Fruit fly (Drosophila melanogaster): ENCODE results near the gene sas.

sas gene

dm6 chr3R:7130827-7131226 is 31.8 kb upstream of the sas start (continued):
- TF ChIP-seq crp (GFP tag; optimal IDR thresholded peaks at IDR 0.05) (no peak), maf-S (GFP tag; optimal IDR thresholded peaks at IDR 0.05) (no peak), hkb (optimal IDR thresholded peaks at IDR 0.05) (no peak), hkb (GFP tag; IDR thresholded peaks at IDR 0.05) (0 out of 2 replicates have a peak, but pooled peaks have one; percentile 39), ato (GFP tag; IDR thresholded peaks at IDR 0.05; ENCODE audit: partially characterized antibody) (peak; percentile 93), vnd (GFP tag; IDR thresholded peaks at IDR 0.05; ENCODE audit: partially characterized antibody) (peak; percentile 89), pan (optimal IDR thresholded peaks at IDR 0.05) (no peak), pan (GFP tag; optimal IDR thresholded peaks at IDR 0.05 in 1 of 2, IDR thresholded peaks at IDR 0.05 in 1 of 2) (no peak), CG32767 (GFP tag; IDR thresholded peaks at IDR 0.05) (no peak), CG10321 (GFP tag; IDR thresholded peaks at IDR 0.05) (no peak), knrl (GFP tag; IDR thresholded peaks at IDR 0.05; ENCODE audit: partially characterized antibody) (peak; percentile 86), ken (GFP tag; IDR thresholded peaks at IDR 0.05) (no peak; the same call in 2 of the 3 replicates), CG10959 (GFP tag; IDR thresholded peaks at IDR 0.05) (no peak), shn (GFP tag; optimal IDR thresholded peaks at IDR 0.05) (no peak), CG4360 (GFP tag; IDR thresholded peaks at IDR 0.05) (no peak), Oli (tag; optimal IDR thresholded peaks at IDR 0.05) (no peak), Poxn (GFP tag; IDR thresholded peaks at IDR 0.05) (no peak), mirr (GFP tag; optimal IDR thresholded peaks at IDR 0.05) (no peak), CG3847 (GFP tag; IDR thresholded peaks at IDR 0.05) (no peak), zfh1 (GFP tag; IDR thresholded peaks at IDR 0.05) (no peak), usp (GFP tag; optimal IDR thresholded peaks at IDR 0.05) (no peak), CG17186 (GFP tag; optimal IDR thresholded peaks at IDR 0.05) (no peak), ash1 (GFP tag; optimal IDR thresholded peaks at IDR 0.05) (no peak), kay (GFP tag; optimal IDR thresholded peaks at IDR 0.05) (no peak), Usf (GFP tag; optimal IDR thresholded peaks at IDR 0.05) (no peak), HLH4C (GFP tag; IDR thresholded peaks at IDR 0.05; ENCODE audit: partially characterized antibody) (peak; percentile 94), hbn (GFP tag; IDR thresholded peaks at IDR 0.05; ENCODE audit: partially characterized antibody) (peak; percentile 92), CG30431 (GFP tag; optimal IDR thresholded peaks at IDR 0.05) (no peak), CG15479 (GFP tag; optimal IDR thresholded peaks at IDR 0.05) (no peak), tna (GFP tag; IDR thresholded peaks at IDR 0.05; ENCODE audit: partially characterized antibody) (peak; percentile 94), Lim3 (GFP tag; IDR thresholded peaks at IDR 0.05) (no peak), so (GFP tag; IDR thresholded peaks at IDR 0.05) (no peak), fd64A (GFP tag; optimal IDR thresholded peaks at IDR 0.05) (no peak), Ptx1 (GFP tag; IDR thresholded peaks at IDR 0.05) (no peak), CG6791 (GFP tag; IDR thresholded peaks at IDR 0.05; ENCODE audit: partially characterized antibody) (peak; percentile 98), Atf-2 (GFP tag; optimal IDR thresholded peaks at IDR 0.05) (no peak), tio (GFP tag; optimal IDR thresholded peaks at IDR 0.05) (no peak), dan (GFP tag; IDR thresholded peaks at IDR 0.05) (no peak), CG2875 (GFP tag; optimal IDR thresholded peaks at IDR 0.05) (no peak), Adf1 (GFP tag; IDR thresholded peaks at IDR 0.05) (no peak), sens (GFP tag) (peak; percentile 64), chn (GFP tag; optimal IDR thresholded peaks at IDR 0.05) (no peak), emc (GFP tag; optimal IDR thresholded peaks at IDR 0.05) (no peak), Max (GFP tag; optimal IDR thresholded peaks at IDR 0.05) (no peak), klu (GFP tag; IDR thresholded peaks at IDR 0.05) (no peak), Med (GFP tag) (peak; percentile 68), MTF-1 (GFP tag; optimal IDR thresholded peaks at IDR 0.05; ENCODE audit: borderline replicate concordance) (no peak), gt (GFP tag; IDR thresholded peaks at IDR 0.05) (no peak), CG8765 (GFP tag; IDR thresholded peaks at IDR 0.05) (no peak), sc (optimal IDR thresholded peaks at IDR 0.05) (no peak), sc (GFP tag; optimal IDR thresholded peaks at IDR 0.05) (no peak), tup (GFP tag; optimal IDR thresholded peaks at IDR 0.05) (no peak), gsb (GFP tag; IDR thresholded peaks at IDR 0.05) (no peak)

All from whole organism, embryonic.